Worm (Caenorhabditis elegans): ENCODE results near the gene gfl-1.
A peak's percentile ranks its signal among the peaks of the same experiment; 100 is the strongest.

The gfl-1 gene

DNA sequence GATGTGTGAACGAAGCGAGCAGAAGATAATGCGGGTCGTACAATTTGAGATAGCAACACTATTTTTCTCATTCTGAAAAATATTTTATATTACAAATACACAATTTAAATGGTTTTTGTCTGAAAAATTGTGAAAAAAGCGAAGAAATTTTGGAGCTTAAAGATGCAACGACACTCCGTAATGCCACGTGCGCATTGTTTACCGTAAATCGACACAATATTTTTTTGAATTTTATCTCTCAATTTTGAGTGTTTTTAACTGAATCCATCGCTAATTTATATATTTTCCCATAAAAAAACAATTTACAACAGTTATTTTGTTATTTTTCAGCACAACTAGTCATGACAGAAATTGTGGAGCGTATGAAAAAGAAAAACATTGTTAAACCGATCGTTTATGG lies at the start of gene gfl-1, which contains the start of gene M04B2.4:
Gene gfl-1, plus strand, starts transcription at position 331 of the 400 bp plus-strand sequence.
Gene M04B2.4, minus strand, starts transcription at position 72 of the 400 bp plus-strand sequence.
- TF ChIP-seq bed-1 (GFP tag; IDR thresholded peaks at IDR 0.05) (no peak), efl-1 (GFP tag; optimal IDR thresholded peaks at IDR 0.05) (no peak), attf-3 (GFP tag; conservative IDR thresholded peaks at IDR 0.05) (peak; percentile 95), rcor-1 (GFP tag; IDR thresholded peaks at IDR 0.05) (no peak), nhr-90 (tag; optimal IDR thresholded peaks at IDR 0.05) (no peak)

DNA sequence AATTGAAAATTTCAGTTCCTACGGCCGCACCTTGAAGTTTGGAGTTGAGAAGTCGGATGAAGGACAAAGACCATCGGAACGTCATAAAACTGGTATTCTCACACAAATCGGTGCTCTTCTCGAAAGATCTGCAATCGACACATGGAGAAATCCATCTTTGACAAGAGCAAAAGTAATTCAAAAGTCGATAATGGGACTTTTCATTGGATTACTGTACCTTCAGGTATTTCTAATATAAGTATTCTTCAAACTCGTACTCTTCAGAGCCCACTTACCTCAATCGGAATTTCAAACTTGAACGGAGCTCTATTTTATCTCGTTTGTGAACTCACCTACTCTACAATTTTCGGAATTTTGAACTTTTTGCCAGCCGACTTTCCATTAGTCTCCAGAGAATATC lies 49.1 kb upstream of the gfl-1 start:
- no peak for TF ChIP-seq bed-1 (GFP tag; IDR thresholded peaks at IDR 0.05)
- no peak for TF ChIP-seq chd-7 (tag; optimal IDR thresholded peaks at IDR 0.05)
- no peak for TF ChIP-seq pha-4 (tag; optimal IDR thresholded peaks at IDR 0.05)
- no peak for TF ChIP-seq F22D6.2 (tag; optimal IDR thresholded peaks at IDR 0.05)
- no peak for TF ChIP-seq mel-28 (tag; optimal IDR thresholded peaks at IDR 0.05; ENCODE audit: borderline replicate concordance)
- no peak for TF ChIP-seq F39B2.1 (GFP tag; IDR thresholded peaks at IDR 0.05)
- no peak for TF ChIP-seq F52B5.7 (tag; optimal IDR thresholded peaks at IDR 0.05)

DNA sequence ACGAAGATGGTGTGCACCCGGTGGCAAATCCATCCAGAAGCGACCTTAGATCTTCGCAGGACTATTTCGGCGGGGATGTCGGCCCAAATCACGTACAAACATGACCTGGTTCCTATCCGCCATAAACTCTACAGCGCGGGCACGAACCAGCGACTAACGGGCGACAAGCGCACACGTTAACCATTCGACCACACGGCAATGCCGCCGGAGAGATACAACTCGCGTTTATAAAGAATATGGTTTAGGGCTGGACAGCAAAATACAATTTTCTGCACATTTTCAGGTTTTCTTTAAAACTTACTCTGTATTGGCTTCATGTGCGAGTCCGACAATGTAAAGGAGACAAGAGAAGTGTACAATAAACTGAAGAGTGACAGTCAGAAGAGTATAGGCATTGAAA lies 47.0 kb upstream of the gfl-1 start:
- TF ChIP-seq mcd-1 (GFP tag; IDR thresholded peaks at IDR 0.05) (peak; percentile 70), F57A8.1 (GFP tag; optimal IDR thresholded peaks at IDR 0.05) (peak; percentile 96), tlf-1 (GFP tag; optimal IDR thresholded peaks at IDR 0.05) (peak; percentile 80), ztf-25 (GFP tag; IDR thresholded peaks at IDR 0.05) (peak; percentile 98), lsl-1 (GFP tag; optimal IDR thresholded peaks at IDR 0.05) (peak; percentile 70), K11D2.4 (GFP tag; IDR thresholded peaks at IDR 0.05) (peak; percentile 72; the same call in 1 of the 2 replicates), attf-6 (GFP tag; IDR thresholded peaks at IDR 0.05) (peak; percentile 84), fkh-3 (tag; optimal IDR thresholded peaks at IDR 0.05) (peak; percentile 90), lir-1 (GFP tag; conservative IDR thresholded peaks at IDR 0.05) (no peak), Y79H2A.3 (GFP tag; conservative IDR thresholded peaks at IDR 0.05) (0 out of 2 replicates have a peak, but pooled peaks have one; percentile 45), aptf-3 (GFP tag; IDR thresholded peaks at IDR 0.05) (0 out of 2 replicates have a peak, but pooled peaks have one; percentile 15), attf-3 (GFP tag; conservative IDR thresholded peaks at IDR 0.05) (peak; percentile 72), ama-1 (optimal IDR thresholded peaks at IDR 0.05) (peak; percentile 52), ama-1 (GFP tag; optimal IDR thresholded peaks at IDR 0.05) (peak; percentile 84 to 93), hrde-1 (tag; optimal IDR thresholded peaks at IDR 0.05; ENCODE audit: borderline replicate concordance) (peak; percentile 92), hlh-12 (tag; optimal IDR thresholded peaks at IDR 0.05) (peak; percentile 62), nhr-90 (tag; optimal IDR thresholded peaks at IDR 0.05) (peak; percentile 98), nhr-27 (tag; optimal IDR thresholded peaks at IDR 0.05) (peak; percentile 82), F10E7.11 (tag; optimal IDR thresholded peaks at IDR 0.05) (peak; percentile 75), nfya-2 (GFP tag; IDR thresholded peaks at IDR 0.05) (0 out of 2 replicates have a peak, but pooled peaks have one; percentile 75), dpl-1 (GFP tag; optimal IDR thresholded peaks at IDR 0.05) (peak; percentile 2), mel-28 (tag; optimal IDR thresholded peaks at IDR 0.05; ENCODE audit: borderline replicate concordance) (peak; percentile 50), B0035.1 (tag; optimal IDR thresholded peaks at IDR 0.05) (peak; percentile 74), sptf-2 (GFP tag; optimal IDR thresholded peaks at IDR 0.05) (peak; percentile 97), ekl-4 (GFP tag; IDR thresholded peaks at IDR 0.05) (peak; percentile 85), mes-4 (tag; optimal IDR thresholded peaks at IDR 0.05) (peak; percentile 87), ceh-40 (GFP tag; IDR thresholded peaks at IDR 0.05) (peak; percentile 90), ceh-100 (GFP tag; IDR thresholded peaks at IDR 0.05) (peak; percentile 68), xnd-1 (tag; optimal IDR thresholded peaks at IDR 0.05) (no peak), die-1 (tag; optimal IDR thresholded peaks at IDR 0.05) (peak; percentile 97), let-526 (GFP tag; IDR thresholded peaks at IDR 0.05) (peak; percentile 29; the same call in 1 of the 2 replicates), ztf-28 (GFP tag; IDR thresholded peaks at IDR 0.05) (peak; percentile 95), hmg-20 (GFP tag; IDR thresholded peaks at IDR 0.05) (0 out of 2 replicates have a peak, but pooled peaks have one; percentile 11), F23B12.7 (tag; optimal IDR thresholded peaks at IDR 0.05; ENCODE audit: insufficient read depth) (peak; percentile 83), ccch-3 (GFP tag; optimal IDR thresholded peaks at IDR 0.05) (no peak), bed-1 (GFP tag; IDR thresholded peaks at IDR 0.05) (0 out of 2 replicates have a peak, but pooled peaks have one; percentile 91), sdz-38 (tag; optimal IDR thresholded peaks at IDR 0.05) (peak; percentile 69), C06A6.2 (GFP tag; conservative IDR thresholded peaks at IDR 0.05) (peak; percentile 46; the same call in 1 of the 2 replicates)
